Worm (Caenorhabditis elegans) whole organism, young adult: ENCODE measurements around the gene col-111.

ENCODE experiments used
- B0336.3 ChIP-seq: fragments of 200-800 bp; sonication (Bioruptor generic); IDR thresholded peaks from 2 replicates; pipeline ENCODE4 v1.3.6; 2022; ENCODE audit warnings: missing genetic modification characterization, missing compliant biosample characterization
- F10E7.11 ChIP-seq: sonication (generic microtip); optimal IDR thresholded peaks from 2 replicates; lab custom pipeline; 2017; ENCODE audit warnings: mild to moderate bottlenecking, missing genetic modification characterization, moderate library complexity, missing compliant biosample characterization
- F22D6.2 ChIP-seq: sonication (generic microtip); optimal IDR thresholded peaks from 2 replicates; lab custom pipeline; 2016; ENCODE audit warnings: mild to moderate bottlenecking, missing genetic modification characterization, missing compliant biosample characterization
- F52B5.7 ChIP-seq: sonication (generic microtip); optimal IDR thresholded peaks from 2 replicates; lab custom pipeline; 2016; ENCODE audit warnings: mild to moderate bottlenecking, missing genetic modification characterization, missing compliant biosample characterization
- T07F8.4 ChIP-seq: sonication (generic microtip); optimal IDR thresholded peaks from 2 replicates; lab custom pipeline; 2016; ENCODE audit warnings: mild to moderate bottlenecking, missing genetic modification characterization, moderate library complexity, missing compliant biosample characterization
- aptf-3 ChIP-seq: fragments of 200-800 bp; sonication (Bioruptor generic); IDR thresholded peaks from 2 replicates; pipeline ENCODE4 v1.3.6; 2022; ENCODE audit warnings: missing genetic modification characterization, missing compliant biosample characterization
- attf-3 ChIP-seq: fragments of 200-800 bp; sonication (Bioruptor generic); conservative IDR thresholded peaks from 2 replicates; pipeline ENCODE4 v1.3.6; 2022; ENCODE audit warnings: missing genetic modification reagents, missing genetic modification characterization, missing compliant biosample characterization
- attf-5 ChIP-seq: fragments of 200-800 bp; sonication (Bioruptor generic); optimal IDR thresholded peaks from 2 replicates; lab custom pipeline; 2018; ENCODE audit warnings: mild to moderate bottlenecking, missing genetic modification characterization, missing compliant biosample characterization
- ccch-3 ChIP-seq: fragments of 200-800 bp; sonication (Bioruptor generic); optimal IDR thresholded peaks from 2 replicates; lab custom pipeline; 2018; ENCODE audit warnings: mild to moderate bottlenecking, missing genetic modification characterization, missing compliant biosample characterization
- cebp-1 ChIP-seq, 2 experiments: fragments of 200-800 bp in 1 of 2; sonication (Bioruptor generic) in 1 of 2; sonication (generic microtip) in 1 of 2; IDR thresholded peaks in 1 of 2; optimal IDR thresholded peaks in 1 of 2; 2 replicates each; pipeline versions ENCODE4 v1.3.6 to Lab custom; 2017 to 2022; ENCODE audit warnings: missing compliant biosample characterization in 2 of 2, missing genetic modification characterization in 2 of 2, mild to moderate bottlenecking in 1 of 2, missing genetic modification reagents in 1 of 2, moderate library complexity in 1 of 2
- ceh-40 ChIP-seq: fragments of 200-800 bp; sonication (Bioruptor generic); IDR thresholded peaks from 2 replicates; pipeline ENCODE4 v1.3.6; 2022; ENCODE audit warnings: missing genetic modification characterization, missing compliant biosample characterization
- dpl-1 ChIP-seq: fragments of 150-350 bp; optimal IDR thresholded peaks from 2 replicates; lab custom pipeline; 2014; ENCODE audit warnings: missing biosample characterization, missing genetic modification reagents, missing genetic modification characterization
- egl-18 ChIP-seq: fragments of 200-800 bp; sonication (Bioruptor generic); IDR thresholded peaks from 2 replicates; pipeline ENCODE4 v1.3.6; 2022; ENCODE audit warnings: missing genetic modification reagents, missing genetic modification characterization, missing compliant biosample characterization
- egl-44 ChIP-seq: fragments of 200-800 bp; sonication (Bioruptor generic); IDR thresholded peaks from 2 replicates; pipeline ENCODE4 v1.3.6; 2022; ENCODE audit warnings: missing genetic modification reagents, missing genetic modification characterization, missing compliant biosample characterization
- egrh-3 ChIP-seq: fragments of 200-800 bp; sonication (Bioruptor generic); IDR thresholded peaks from 2 replicates; pipeline ENCODE4 v1.3.6; 2022; ENCODE audit warnings: missing genetic modification reagents, missing genetic modification characterization, missing compliant biosample characterization
- ekl-4 ChIP-seq: fragments of 200-800 bp; sonication (Bioruptor generic); IDR thresholded peaks from 2 replicates; pipeline ENCODE4 v1.3.6; 2022; ENCODE audit warnings: missing genetic modification reagents, missing genetic modification characterization, missing compliant biosample characterization
- ets-4 ChIP-seq: fragments of 200-800 bp; sonication (Bioruptor generic); optimal IDR thresholded peaks from 2 replicates; lab custom pipeline; 2018; ENCODE audit warnings: mild to moderate bottlenecking, missing genetic modification characterization, missing compliant biosample characterization
- hrde-1 ChIP-seq: sonication (generic microtip); optimal IDR thresholded peaks from 2 replicates; lab custom pipeline; 2016; ENCODE audit warnings: missing genetic modification characterization, mild to moderate bottlenecking, missing compliant biosample characterization, moderate library complexity, missing genotype, missing genetic modification reagents, borderline replicate concordance
- hsf-1 ChIP-seq: fragments of 200-800 bp; sonication (Bioruptor generic); IDR thresholded peaks from 2 replicates; pipeline ENCODE4 v1.3.6; 2022; ENCODE audit warnings: missing genetic modification reagents, missing genetic modification characterization, missing compliant biosample characterization
- let-526 ChIP-seq: fragments of 200-800 bp; sonication (Bioruptor generic); IDR thresholded peaks from 2 replicates; pipeline ENCODE4 v1.3.6; 2022; ENCODE audit warnings: missing genetic modification reagents, missing genetic modification characterization, missing compliant biosample characterization
- lin-26 ChIP-seq: fragments of 200-800 bp; sonication (Bioruptor generic); IDR thresholded peaks from 2 replicates; pipeline ENCODE4 v1.3.6; 2022; ENCODE audit warnings: missing genetic modification reagents, missing genetic modification characterization, missing compliant biosample characterization
- lir-1 ChIP-seq: fragments of 200-800 bp; sonication (Bioruptor generic); conservative IDR thresholded peaks from 2 replicates; pipeline ENCODE4 v1.3.6; 2022; ENCODE audit warnings: missing genetic modification reagents, missing genetic modification characterization, missing compliant biosample characterization
- madf-10 ChIP-seq: sonication (generic microtip); optimal IDR thresholded peaks from 2 replicates; lab custom pipeline; 2016; ENCODE audit warnings: mild to moderate bottlenecking, missing genetic modification characterization, missing compliant biosample characterization
- madf-3 ChIP-seq: fragments of 200-800 bp; sonication (Bioruptor generic); IDR thresholded peaks from 2 replicates; pipeline ENCODE4 v1.3.6; 2022; ENCODE audit warnings: missing genetic modification reagents, missing genetic modification characterization, missing compliant biosample characterization
- madf-6 ChIP-seq: fragments of 200-800 bp; sonication (Bioruptor generic); IDR thresholded peaks from 2 replicates; pipeline ENCODE4 v1.3.6; 2022; ENCODE audit warnings: missing genetic modification reagents, missing genetic modification characterization, missing compliant biosample characterization
- madf-8 ChIP-seq: fragments of 200-800 bp; sonication (Bioruptor generic); conservative IDR thresholded peaks from 2 replicates; pipeline ENCODE4 v1.3.6; 2022; ENCODE audit warnings: missing genetic modification reagents, missing genetic modification characterization, missing compliant biosample characterization
- mcd-1 ChIP-seq: fragments of 200-800 bp; sonication (Bioruptor generic); IDR thresholded peaks from 2 replicates; pipeline ENCODE4 v1.3.6; 2022; ENCODE audit warnings: missing genetic modification reagents, missing genetic modification characterization, missing compliant biosample characterization
- mel-28 ChIP-seq: sonication (generic microtip); optimal IDR thresholded peaks from 2 replicates; lab custom pipeline; 2016; ENCODE audit warnings: borderline replicate concordance, mild to moderate bottlenecking, missing genetic modification characterization, missing compliant biosample characterization
- mxl-1 ChIP-seq: sonication (generic microtip); optimal IDR thresholded peaks from 2 replicates; lab custom pipeline; 2016; ENCODE audit warnings: missing genetic modification characterization, missing compliant biosample characterization
- rpc-1 ChIP-seq, 2 experiments: fragments of 150-350 bp in 1 of 2; sonication (generic microtip) in 1 of 2; optimal IDR thresholded peaks; 2 replicates each; lab custom pipeline; 2014 to 2018; ENCODE audit warnings: missing biosample characterization in 1 of 2, missing genetic modification characterization in 1 of 2, missing genetic modification reagents in 1 of 2, missing genotype in 1 of 2
- sdz-38 ChIP-seq: sonication (generic microtip); optimal IDR thresholded peaks from 2 replicates; lab custom pipeline; 2016; ENCODE audit warnings: missing genotype, missing genetic modification characterization, missing compliant biosample characterization
- snpc-1.1 ChIP-seq: sonication (generic microtip); optimal IDR thresholded peaks from 2 replicates; lab custom pipeline; 2017; ENCODE audit warnings: missing genetic modification characterization, mild to moderate bottlenecking, missing compliant biosample characterization, antibody characterized with exemption, moderate library complexity, missing genotype, missing genetic modification reagents; ENCODE audit not compliant: insufficient read depth
- snpc-1.3 ChIP-seq: sonication (generic microtip); optimal IDR thresholded peaks from 2 replicates; lab custom pipeline; 2017; ENCODE audit warnings: missing genetic modification characterization, mild to moderate bottlenecking, missing compliant biosample characterization, antibody characterized with exemption, moderate library complexity, missing genotype, missing genetic modification reagents; ENCODE audit not compliant: insufficient read depth
- snpc-3.4 ChIP-seq: sonication (generic microtip); optimal IDR thresholded peaks from 2 replicates; lab custom pipeline; 2017; ENCODE audit warnings: missing genetic modification characterization, mild to moderate bottlenecking, missing compliant biosample characterization, antibody characterized with exemption, moderate library complexity, missing genotype, missing genetic modification reagents
- snpc-4 ChIP-seq, 5 experiments: fragments of 150-350 bp in 1 of 5; sonication (generic microtip) in 4 of 5; optimal IDR thresholded peaks; 2 replicates each; lab custom pipeline; 2014 to 2018; ENCODE audit warnings: missing genetic modification characterization in 5 of 5, missing biosample characterization in 3 of 5, antibody characterized with exemption in 2 of 5, mild to moderate bottlenecking in 2 of 5, missing compliant biosample characterization in 2 of 5, missing genotype in 2 of 5, moderate library complexity in 2 of 5, missing genetic modification reagents in 1 of 5
- sptf-2 ChIP-seq: fragments of 200-800 bp; sonication (Bioruptor generic); optimal IDR thresholded peaks from 2 replicates; lab custom pipeline; 2018; ENCODE audit warnings: mild to moderate bottlenecking, missing genetic modification characterization, missing compliant biosample characterization
- tbp1 ChIP-seq: fragments of 200-800 bp; sonication (Bioruptor generic); optimal IDR thresholded peaks from 2 replicates; lab custom pipeline; 2018; ENCODE audit warnings: mild to moderate bottlenecking, missing genetic modification characterization, missing compliant biosample characterization
- tlf-1 ChIP-seq: fragments of 200-800 bp; sonication (Bioruptor generic); optimal IDR thresholded peaks from 2 replicates; lab custom pipeline; 2018; ENCODE audit warnings: mild to moderate bottlenecking, missing genetic modification characterization, missing compliant biosample characterization
- zfh-2 ChIP-seq: fragments of 200-800 bp; sonication (Bioruptor generic); conservative IDR thresholded peaks from 2 replicates; pipeline ENCODE4 v1.3.6; 2022; ENCODE audit warnings: missing genetic modification reagents, missing genetic modification characterization, missing compliant biosample characterization
- ztf-22 ChIP-seq: fragments of 200-800 bp; sonication (Bioruptor generic); optimal IDR thresholded peaks from 2 replicates; lab custom pipeline; 2018; ENCODE audit warnings: mild to moderate bottlenecking, missing genetic modification characterization, moderate library complexity, missing compliant biosample characterization
- ztf-26 ChIP-seq: sonication (generic microtip); optimal IDR thresholded peaks from 2 replicates; lab custom pipeline; 2017; ENCODE audit warnings: missing genetic modification characterization, missing compliant biosample characterization
- ztf-28 ChIP-seq: fragments of 200-800 bp; sonication (Bioruptor generic); IDR thresholded peaks from 2 replicates; pipeline ENCODE4 v1.3.6; 2022; ENCODE audit warnings: missing genetic modification reagents, missing genetic modification characterization, missing compliant biosample characterization

col-111 gene

ce11 chrIV:4656380-4656779 lies 1.4 kb downstream of the col-111 start:
- TF ChIP-seq zfh-2 (GFP tag; lab: Robert Waterston, UW) (peak; percentile 5; the same call in 1 of the 2 replicates), let-526 (GFP tag; lab: Robert Waterston, UW) (no peak)

ce11 chrIV:4655979-4656378 lies 1.8 kb downstream of the col-111 start:
- peak; percentile 32; the same call in 1 of the 2 replicates for TF ChIP-seq mcd-1
- TF ChIP-seq cebp-1 (GFP tag; IDR thresholded peaks at IDR 0.05; lab: Robert Waterston, UW): 0 out of 2 replicates have a peak, but pooled peaks have one; percentile 15
- TF ChIP-seq cebp-1 (tag; optimal IDR thresholded peaks at IDR 0.05; lab: Kevin White, UChicago): no peak
- 0 out of 2 replicates have a peak, but pooled peaks have one; percentile 64 for TF ChIP-seq madf-3
- no peak for TF ChIP-seq sdz-38
- TF ChIP-seq B0336.3 (GFP tag; lab: Robert Waterston, UW): 0 out of 2 replicates have a peak, but pooled peaks have one; percentile 14
- no peak for TF ChIP-seq sptf-2
- no peak for TF ChIP-seq mxl-1 (tag; lab: Kevin White, UChicago)
- peak; percentile 89 for TF ChIP-seq egrh-3 (GFP tag; lab: Robert Waterston, UW)
- TF ChIP-seq attf-3 (GFP tag; lab: Robert Waterston, UW): 0 out of 2 replicates have a peak, but pooled peaks have one; percentile 31
- TF ChIP-seq zfh-2 (GFP tag; lab: Robert Waterston, UW): peak; percentile 92

ce11 chrIV:4653708-4654107 lies 4.1 kb downstream of the col-111 start:
- TF ChIP-seq rpc-1 (optimal IDR thresholded peaks at IDR 0.05; lab: Kevin White, UChicago) (no peak), rpc-1 (tag; optimal IDR thresholded peaks at IDR 0.05; lab: Kevin White, UChicago) (no peak), aptf-3 (GFP tag; lab: Robert Waterston, UW) (no peak), mcd-1 (peak; percentile 49; the same call in 1 of the 2 replicates), attf-3 (GFP tag; lab: Robert Waterston, UW) (no peak), egl-18 (GFP tag; lab: Robert Waterston, UW) (no peak), egl-44 (GFP tag; lab: Robert Waterston, UW) (no peak), ztf-28 (GFP tag; lab: Robert Waterston, UW) (no peak), F22D6.2 (tag; lab: Kevin White, UChicago) (no peak), madf-6 (GFP tag; lab: Robert Waterston, UW) (peak; percentile 98), attf-5 (no peak), madf-10 (no peak), ztf-22 (GFP tag; lab: Kevin White, UChicago) (no peak), F52B5.7 (tag; lab: Kevin White, UChicago) (no peak), hsf-1 (peak; percentile 75), madf-8 (GFP tag; lab: Robert Waterston, UW) (peak; percentile 89), snpc-1.3 (tag; lab: Kevin White, UChicago) (peak; percentile 23), mel-28 (no peak), ets-4 (no peak), snpc-1.1 (tag; lab: Kevin White, UChicago) (peak; percentile 3), F10E7.11 (tag; lab: Kevin White, UChicago) (no peak), lir-1 (no peak; the same call in 1 of the 2 replicates), ekl-4 (GFP tag; lab: Robert Waterston, UW) (0 out of 2 replicates have a peak, but pooled peaks have one; percentile 55), ceh-40 (GFP tag; lab: Robert Waterston, UW) (no peak), lin-26 (GFP tag; lab: Robert Waterston, UW) (no peak), ccch-3 (GFP tag; lab: Kevin White, UChicago) (no peak), T07F8.4 (tag; lab: Kevin White, UChicago) (no peak), hrde-1 (tag; lab: Kevin White, UChicago) (peak; percentile 11), ztf-26 (tag; lab: Kevin White, UChicago) (no peak), tlf-1 (GFP tag; lab: Kevin White, UChicago) (peak; percentile 17), dpl-1 (GFP tag; lab: Kevin White, UChicago) (no peak), snpc-3.4 (tag; lab: Kevin White, UChicago) (peak; percentile 71), snpc-4 (GFP tag; optimal IDR thresholded peaks at IDR 0.05; lab: Kevin White, UChicago) (peak; percentile 39), snpc-4 (tag; optimal IDR thresholded peaks at IDR 0.05; lab: Kevin White, UChicago) (peak in 2 of 4 experiments; percentile 44 to 63), tbp1 (GFP tag; lab: Kevin White, UChicago) (peak; percentile 49), let-526 (GFP tag; lab: Robert Waterston, UW) (no peak)
